Worm (Caenorhabditis elegans): ENCODE results near the gene F46H6.5.

F46H6.5 gene

ce11 chrX:4528905-4529304 is 36.9 kb upstream of the F46H6.5 start (continued):
- TF ChIP-seq nhr-77 (tag; optimal IDR thresholded peaks at IDR 0.05): peak; percentile 56
- TF ChIP-seq unc-62 (GFP tag; optimal IDR thresholded peaks at IDR 0.05 in 1 of 2): peak; percentile 29 to 91
- no peak for TF ChIP-seq unc-62 (tag; optimal IDR thresholded peaks at IDR 0.05)
- peak; percentile 85 for TF ChIP-seq hlh-11 (tag; optimal IDR thresholded peaks at IDR 0.05)
- peak; percentile 13 for TF ChIP-seq gei-8 (GFP tag; optimal IDR thresholded peaks at IDR 0.05)
- TF ChIP-seq saeg-2 (GFP tag; IDR thresholded peaks at IDR 0.05): 0 out of 2 replicates have a peak, but pooled peaks have one; percentile 61
- TF ChIP-seq mdl-1 (tag; optimal IDR thresholded peaks at IDR 0.05): peak; percentile 23 to 84

- no peak for TF ChIP-seq lim-7 (GFP tag; IDR thresholded peaks at IDR 0.05)
- TF ChIP-seq arid-1 (GFP tag; conservative IDR thresholded peaks at IDR 0.05): 0 out of 2 replicates have a peak, but pooled peaks have one; percentile 16
- peak; percentile 16 for TF ChIP-seq T20F7.1 (GFP tag; optimal IDR thresholded peaks at IDR 0.05)
- TF ChIP-seq mep-1 (tag; optimal IDR thresholded peaks at IDR 0.05): peak; percentile 67
- TF ChIP-seq ceh-44 (GFP tag; IDR thresholded peaks at IDR 0.05): no peak
- no peak for TF ChIP-seq snpc-1.2 (GFP tag; IDR thresholded peaks at IDR 0.05)
- no peak; the same call in 1 of the 2 replicates for TF ChIP-seq pha-4 (GFP tag; IDR thresholded peaks at IDR 0.05)
- no peak for TF ChIP-seq pha-4 (tag; optimal IDR thresholded peaks at IDR 0.05)
- TF ChIP-seq lsy-2 (tag; optimal IDR thresholded peaks at IDR 0.05): peak in 1 of 2 experiments; percentile 29
- TF ChIP-seq nhr-48 (tag; optimal IDR thresholded peaks at IDR 0.05): peak; percentile 39
- TF ChIP-seq nhr-237 (tag; optimal IDR thresholded peaks at IDR 0.05): peak; percentile 56
- TF ChIP-seq F26F4.8 (GFP tag; conservative IDR thresholded peaks at IDR 0.05): no peak
- TF ChIP-seq ceh-62 (tag; optimal IDR thresholded peaks at IDR 0.05): no peak
- peak; percentile 62 for TF ChIP-seq nhr-102 (tag; optimal IDR thresholded peaks at IDR 0.05)
- no peak for TF ChIP-seq daf-19 (GFP tag; conservative IDR thresholded peaks at IDR 0.05)
- no peak for TF ChIP-seq ctbp-1 (GFP tag; IDR thresholded peaks at IDR 0.05)
- peak; percentile 83 for TF ChIP-seq aly-2 (tag; optimal IDR thresholded peaks at IDR 0.05)
- TF ChIP-seq nhr-77 (tag; optimal IDR thresholded peaks at IDR 0.05): no peak
- TF ChIP-seq ZK337.2 (GFP tag; IDR thresholded peaks at IDR 0.05): no peak
- TF ChIP-seq dpl-1 (GFP tag; optimal IDR thresholded peaks at IDR 0.05): no peak
- TF ChIP-seq daf-16 (GFP tag; optimal IDR thresholded peaks at IDR 0.05): no peak
- peak; percentile 37 for TF ChIP-seq daf-16 (tag; optimal IDR thresholded peaks at IDR 0.05)
- peak; percentile 16 for TF ChIP-seq hlh-11 (tag; optimal IDR thresholded peaks at IDR 0.05)
- TF ChIP-seq lin-39 (tag; optimal IDR thresholded peaks at IDR 0.05): no peak
- TF ChIP-seq duxl-1 (tag; optimal IDR thresholded peaks at IDR 0.05; ENCODE audit: poor library complexity): peak; percentile 79
- 0 out of 2 replicates have a peak, but pooled peaks have one; percentile 29 for TF ChIP-seq zfp-3 (GFP tag; conservative IDR thresholded peaks at IDR 0.05)
- TF ChIP-seq cey-2 (tag; optimal IDR thresholded peaks at IDR 0.05; ENCODE audit: borderline replicate concordance, insufficient read depth): no peak
- no peak for TF ChIP-seq mdl-1 (tag; optimal IDR thresholded peaks at IDR 0.05)
- peak; percentile 0 for TF ChIP-seq mes-2 (tag; optimal IDR thresholded peaks at IDR 0.05; ENCODE audit: poor library complexity, severe bottlenecking)
- TF ChIP-seq spr-3 (GFP tag; optimal IDR thresholded peaks at IDR 0.05): no peak
- no peak for TF ChIP-seq egl-27 (tag; optimal IDR thresholded peaks at IDR 0.05)
- TF ChIP-seq T26A8.4 (GFP tag; IDR thresholded peaks at IDR 0.05): peak; percentile 84
- no peak for TF ChIP-seq fkh-10 (GFP tag; optimal IDR thresholded peaks at IDR 0.05)
- peak; percentile 64 for TF ChIP-seq nhr-10 (tag; optimal IDR thresholded peaks at IDR 0.05)
- TF ChIP-seq skn-1 (tag; optimal IDR thresholded peaks at IDR 0.05): no peak
- peak; percentile 43 for TF ChIP-seq dve-1 (tag; optimal IDR thresholded peaks at IDR 0.05; ENCODE audit: insufficient read depth)
- 0 out of 2 replicates have a peak, but pooled peaks have one; percentile 24 for TF ChIP-seq lin-38 (GFP tag; IDR thresholded peaks at IDR 0.05)
- TF ChIP-seq jun-1 (tag; optimal IDR thresholded peaks at IDR 0.05): peak; percentile 29
These were observed 34.4 kb upstream of the F46H6.5 start for ce11 chrX:4526412-4526811.

Measured in whole organism, L4 larva.